Worm (Caenorhabditis elegans) whole organism, L4/young adult: ENCODE data around the gene ets-10.

Source experiments
- dao-5 ChIP-seq: sonication (generic microtip); optimal IDR thresholded peaks from 2 replicates; lab custom pipeline; 2016; ENCODE audit warnings: missing genotype, missing genetic modification characterization, moderate library complexity, missing compliant biosample characterization
- him-1 ChIP-seq: sonication (generic microtip); optimal IDR thresholded peaks from 2 replicates; lab custom pipeline; 2016; ENCODE audit warnings: missing genotype, missing genetic modification reagents, missing genetic modification characterization, missing compliant biosample characterization

ce11 chrX:4268396-4268795, 15.6 kb upstream of the ets-10 start:
- TF ChIP-seq him-1 (tag; lab: Kevin White, UChicago) (no peak), dao-5 (tag; lab: Kevin White, UChicago) (no peak)
